Fruit fly (Drosophila melanogaster) whole organism, embryonic: ENCODE data around the gene Tti1.

Experiments used
- B-H2 ChIP-seq: fragments of 200-800 bp; sonication (Bioruptor generic); optimal IDR thresholded peaks from 2 replicates; lab custom pipeline; 2018; ENCODE audit warnings: missing biosample characterization, mild to moderate bottlenecking, missing genetic modification characterization
- CG11504 ChIP-seq: fragments of 200-800 bp; sonication (Bioruptor generic); optimal IDR thresholded peaks from 3 replicates; lab custom pipeline; 2019; ENCODE audit warnings: missing biosample characterization, mild to moderate bottlenecking, missing genetic modification characterization, moderate library complexity
- CG11695 ChIP-seq: fragments of 200-800 bp; sonication (Bioruptor generic); IDR thresholded peaks from 3 replicates; pipeline ENCODE4 v1.3.6; 2022; ENCODE audit warnings: missing biosample characterization, missing genetic modification characterization
- CG12071 ChIP-seq: fragments of 200-800 bp; sonication (Bioruptor generic); optimal IDR thresholded peaks from 3 replicates; lab custom pipeline; 2018; ENCODE audit warnings: missing biosample characterization, mild to moderate bottlenecking, missing genetic modification characterization
- CG13123 ChIP-seq: fragments of 200-800 bp; sonication (Bioruptor generic); optimal IDR thresholded peaks from 2 replicates; lab custom pipeline; 2016; ENCODE audit warnings: missing biosample characterization, missing genetic modification characterization
- CG13424 ChIP-seq: fragments of 200-800 bp; sonication (Bioruptor generic); optimal IDR thresholded peaks from 2 replicates; lab custom pipeline; 2019; ENCODE audit warnings: missing biosample characterization, mild to moderate bottlenecking, missing genetic modification characterization, moderate library complexity
- CG16813 ChIP-seq: fragments of 200-800 bp; sonication (Bioruptor generic); IDR thresholded peaks from 3 replicates; pipeline ENCODE4 v1.3.6; 2022; ENCODE audit warnings: missing biosample characterization, missing genetic modification characterization; ENCODE audit not compliant: partially characterized antibody
- CG17829 ChIP-seq: fragments of 200-800 bp; optimal IDR thresholded peaks from 2 replicates; lab custom pipeline; 2019; ENCODE audit warnings: missing biosample characterization, mild to moderate bottlenecking, missing genetic modification characterization, moderate library complexity
- CG2116 ChIP-seq: fragments of 200-800 bp; sonication (Bioruptor generic); optimal IDR thresholded peaks from 3 replicates; lab custom pipeline; 2018; ENCODE audit warnings: missing biosample characterization, mild to moderate bottlenecking, missing genetic modification characterization
- CG2120 ChIP-seq: fragments of 200-800 bp; sonication (Bioruptor generic); optimal IDR thresholded peaks from 3 replicates; lab custom pipeline; 2016; ENCODE audit warnings: missing biosample characterization, missing genetic modification characterization
- CG2199 ChIP-seq: fragments of 200-800 bp; sonication (Bioruptor generic); IDR thresholded peaks from 3 replicates; pipeline ENCODE4 v1.3.6; 2022; ENCODE audit warnings: missing biosample characterization, missing genetic modification characterization
- CG3065 ChIP-seq: fragments of 200-800 bp; sonication (Bioruptor generic); optimal IDR thresholded peaks from 2 replicates; lab custom pipeline; 2016; ENCODE audit warnings: missing biosample characterization, missing genetic modification characterization
- CG3847 ChIP-seq: fragments of 200-800 bp; sonication (Bioruptor generic); IDR thresholded peaks from 2 replicates; pipeline ENCODE4 v1.3.6; 2022; ENCODE audit warnings: missing biosample characterization, missing genetic modification characterization
- CG4404 ChIP-seq: fragments of 200-800 bp; sonication (Bioruptor generic); IDR thresholded peaks from 2 replicates; pipeline ENCODE4 v1.3.6; 2022; ENCODE audit warnings: missing biosample characterization, missing genetic modification characterization
- CG4424 ChIP-seq: fragments of 200-800 bp; sonication (Bioruptor generic); optimal IDR thresholded peaks from 3 replicates; lab custom pipeline; 2016; ENCODE audit warnings: missing biosample characterization, missing genetic modification characterization
- CG6254 ChIP-seq: fragments of 200-800 bp; sonication (Bioruptor generic); optimal IDR thresholded peaks from 3 replicates; lab custom pipeline; 2017; ENCODE audit warnings: mild to moderate bottlenecking, missing biosample characterization, missing genetic modification reagents, missing genetic modification characterization
- CHES-1-like ChIP-seq: fragments of 200-800 bp; sonication (Bioruptor generic); optimal IDR thresholded peaks from 2 replicates; lab custom pipeline; 2016; ENCODE audit warnings: missing biosample characterization, missing genetic modification characterization
- Chrac-16 ChIP-seq: fragments of 200-800 bp; sonication (Bioruptor generic); optimal IDR thresholded peaks from 3 replicates; lab custom pipeline; 2016; ENCODE audit warnings: missing biosample characterization, missing genetic modification characterization
- Fer3 ChIP-seq: fragments of 200-800 bp; sonication (Bioruptor generic); optimal IDR thresholded peaks from 2 replicates; lab custom pipeline; 2018; ENCODE audit warnings: missing biosample characterization, mild to moderate bottlenecking, missing genetic modification characterization, moderate library complexity
- GATAe ChIP-seq: fragments of 200-800 bp; sonication (Bioruptor generic); conservative IDR thresholded peaks from 2 replicates; pipeline ENCODE4 v1.3.6; 2022; ENCODE audit warnings: missing biosample characterization, missing genetic modification characterization
- Hr78 ChIP-seq, 2 experiments: fragments of 200-800 bp in 1 of 2; fragments of >200 bp in 1 of 2; sonication (Bioruptor generic) in 1 of 2; optimal IDR thresholded peaks; 2 replicates each; lab custom pipeline; 2017 to 2019; ENCODE audit warnings: missing biosample characterization in 2 of 2, missing genetic modification characterization in 2 of 2, mild to moderate bottlenecking in 1 of 2, moderate library complexity in 1 of 2
- Hsf ChIP-seq: fragments of 200-800 bp; sonication (Bioruptor generic); optimal IDR thresholded peaks from 3 replicates; lab custom pipeline; 2016; ENCODE audit warnings: missing biosample characterization, missing genetic modification characterization
- Lpt ChIP-seq: fragments of >200 bp; optimal IDR thresholded peaks from 2 replicates; lab custom pipeline; 2018; ENCODE audit warnings: missing biosample characterization, missing genetic modification characterization
- Med ChIP-seq: fragments of 200-800 bp; sonication (Bioruptor generic); peaks from one replicate; lab custom pipeline; 2016; ENCODE audit warnings: missing biosample characterization, missing genetic modification characterization, mild to moderate bottlenecking, inconsistent platforms, moderate library complexity
- Mrtf ChIP-seq: fragments of 200-800 bp; sonication (Bioruptor generic); IDR thresholded peaks from 3 replicates; pipeline ENCODE4 v1.3.6; 2022; ENCODE audit warnings: missing biosample characterization, missing genetic modification characterization
- Nf-YB ChIP-seq: fragments of 200-800 bp; sonication (Bioruptor generic); optimal IDR thresholded peaks from 3 replicates; lab custom pipeline; 2019; ENCODE audit warnings: missing biosample characterization, mild to moderate bottlenecking, missing genetic modification characterization, moderate library complexity
- NfI ChIP-seq: fragments of 200-800 bp; sonication (Bioruptor generic); optimal IDR thresholded peaks from 3 replicates; lab custom pipeline; 2018; ENCODE audit warnings: missing biosample characterization, mild to moderate bottlenecking, missing genetic modification characterization, moderate library complexity
- Optix ChIP-seq: fragments of 200-800 bp; sonication (Bioruptor generic); IDR thresholded peaks from 3 replicates; pipeline ENCODE4 v1.3.6; 2022; ENCODE audit warnings: missing biosample characterization, missing genetic modification characterization
- Pdp1 ChIP-seq, 2 experiments: fragments of 200-800 bp; sonication (Bioruptor generic); optimal IDR thresholded peaks; 3 replicates each; lab custom pipeline; 2016; ENCODE audit warnings: missing biosample characterization in 2 of 2, missing genetic modification characterization in 2 of 2, mild to moderate bottlenecking in 1 of 2, moderate library complexity in 1 of 2
- Trl ChIP-seq, 3 experiments: fragments of >200 bp in 2 of 3; fragments of 200-800 bp in 1 of 3; sonication (Bioruptor generic) in 1 of 3; optimal IDR thresholded peaks; 2 replicates in 1 of 3; 3 replicates in 2 of 3; lab custom pipeline; 2016 to 2017; ENCODE audit warnings: missing biosample characterization in 1 of 3, missing genetic modification characterization in 1 of 3
- Xrp1 ChIP-seq: fragments of 200-800 bp; sonication (Bioruptor generic); IDR thresholded peaks from 2 replicates; pipeline ENCODE4 v1.3.6; 2022; ENCODE audit warnings: missing biosample characterization, missing genetic modification characterization
- bbx ChIP-seq: fragments of 200-800 bp; sonication (Bioruptor generic); IDR thresholded peaks from 2 replicates; pipeline ENCODE4 v1.3.6; 2022; ENCODE audit warnings: missing biosample characterization, missing genetic modification characterization; ENCODE audit not compliant: partially characterized antibody
- btn ChIP-seq: fragments of 200-800 bp; sonication (Bioruptor generic); optimal IDR thresholded peaks from 2 replicates; lab custom pipeline; 2016; ENCODE audit warnings: missing biosample characterization, missing genetic modification characterization
- cad ChIP-seq: fragments of >200 bp; optimal IDR thresholded peaks from 2 replicates; lab custom pipeline; 2017; ENCODE audit warnings: missing biosample characterization, missing genetic modification characterization
- dpn ChIP-seq, 2 experiments: fragments of 200-800 bp; sonication (Bioruptor generic); optimal IDR thresholded peaks; 3 replicates each; lab custom pipeline; 2016; ENCODE audit warnings: missing biosample characterization in 2 of 2, missing genetic modification characterization in 2 of 2
- fd3F ChIP-seq: fragments of 200-800 bp; sonication (Bioruptor generic); optimal IDR thresholded peaks from 2 replicates; lab custom pipeline; 2018; ENCODE audit warnings: missing biosample characterization, mild to moderate bottlenecking, missing genetic modification characterization, moderate library complexity
- gsb ChIP-seq: fragments of 200-800 bp; sonication (Bioruptor generic); IDR thresholded peaks from 2 replicates; pipeline ENCODE4 v1.3.6; 2022; ENCODE audit warnings: missing biosample characterization, missing genetic modification characterization
- jigr1 ChIP-seq: fragments of 200-800 bp; sonication (Bioruptor generic); IDR thresholded peaks from 3 replicates; pipeline ENCODE4 v1.3.6; 2022; ENCODE audit warnings: missing biosample characterization, missing genetic modification characterization
- lilli ChIP-seq: fragments of 200-800 bp; sonication (Bioruptor generic); optimal IDR thresholded peaks from 3 replicates; lab custom pipeline; 2016; ENCODE audit warnings: missing biosample characterization, missing genetic modification characterization
- luna ChIP-seq: fragments of 200-800 bp; sonication (Bioruptor generic); optimal IDR thresholded peaks from 2 replicates; lab custom pipeline; 2016; ENCODE audit warnings: missing biosample characterization, missing genetic modification characterization
- mld ChIP-seq: fragments of 200-800 bp; sonication (Bioruptor generic); IDR thresholded peaks from 3 replicates; pipeline ENCODE4 v1.3.6; 2022; ENCODE audit warnings: missing biosample characterization, missing genetic modification characterization; ENCODE audit not compliant: partially characterized antibody
- nerfin-2 ChIP-seq: fragments of 200-800 bp; sonication (Bioruptor generic); IDR thresholded peaks from 2 replicates; pipeline ENCODE4 v1.3.6; 2022; ENCODE audit warnings: missing biosample characterization, missing genetic modification characterization; ENCODE audit not compliant: partially characterized antibody
- peb ChIP-seq: fragments of 200-800 bp; sonication (Bioruptor generic); IDR thresholded peaks from 2 replicates; pipeline ENCODE4 v1.3.6; 2022; ENCODE audit warnings: missing biosample characterization, missing genetic modification characterization
- pho ChIP-seq: fragments of 200-800 bp; sonication (Bioruptor generic); optimal IDR thresholded peaks from 2 replicates; lab custom pipeline; 2016; ENCODE audit warnings: missing biosample characterization, missing genetic modification characterization
- ro ChIP-seq: fragments of 200-800 bp; sonication (Bioruptor generic); IDR thresholded peaks from 2 replicates; pipeline ENCODE4 v1.3.6; 2022; ENCODE audit warnings: missing biosample characterization, missing genetic modification characterization
- salm ChIP-seq: fragments of 200-800 bp; sonication (Bioruptor generic); optimal IDR thresholded peaks from 2 replicates; lab custom pipeline; 2018; ENCODE audit warnings: missing biosample characterization, mild to moderate bottlenecking, missing genetic modification characterization
- sd ChIP-seq: fragments of 200-800 bp; sonication (Bioruptor generic); optimal IDR thresholded peaks from 3 replicates; lab custom pipeline; 2018; ENCODE audit warnings: missing biosample characterization, mild to moderate bottlenecking, missing genetic modification characterization, moderate library complexity
- sens ChIP-seq: fragments of 200-800 bp; sonication (Bioruptor generic); peaks from one replicate; lab custom pipeline; 2016; ENCODE audit warnings: missing biosample characterization, missing genetic modification characterization
- tll ChIP-seq, 2 experiments: fragments of 200-800 bp in 1 of 2; fragments of >200 bp in 1 of 2; sonication (Bioruptor generic) in 1 of 2; optimal IDR thresholded peaks; 2 replicates each; lab custom pipeline; 2017 to 2019; ENCODE audit warnings: missing biosample characterization in 2 of 2, missing genetic modification characterization in 2 of 2, mild to moderate bottlenecking in 1 of 2, moderate library complexity in 1 of 2
- tx ChIP-seq: fragments of 200-800 bp; sonication (Bioruptor generic); optimal IDR thresholded peaks from 2 replicates; lab custom pipeline; 2016; ENCODE audit warnings: missing biosample characterization, missing genetic modification characterization

Gene Tti1

dm6 chr3R:9701897-9702296 lies 52.6 kb downstream of the Tti1 start (continued):
- TF ChIP-seq Hr78 (GFP tag; optimal IDR thresholded peaks at IDR 0.05; lab: Kevin White, UChicago) (peak in 1 of 2 experiments; percentile 72), sd (tag; lab: Kevin White, UChicago) (peak; percentile 67), Nf-YB (GFP tag; lab: Kevin White, UChicago) (no peak), gsb (no peak), NfI (GFP tag; lab: Kevin White, UChicago) (peak; percentile 34), lilli (peak; percentile 2), bbx (GFP tag; lab: Robert Waterston, UW) (no peak), CG11695 (GFP tag; lab: Robert Waterston, UW) (no peak), tll (GFP tag; optimal IDR thresholded peaks at IDR 0.05; lab: Kevin White, UChicago) (no peak), dpn (GFP tag; optimal IDR thresholded peaks at IDR 0.05; lab: Kevin White, UChicago) (peak in 1 of 2 experiments; percentile 9), peb (no peak), CG2116 (GFP tag; lab: Kevin White, UChicago) (no peak), Lpt (GFP tag; lab: Kevin White, UChicago) (no peak), luna (GFP tag; lab: Kevin White, UChicago) (no peak), sens (GFP tag; lab: Kevin White, UChicago) (no peak), nerfin-2 (no peak), cad (GFP tag; lab: Kevin White, UChicago) (no peak), Fer3 (tag; lab: Kevin White, UChicago) (peak; percentile 20), Med (GFP tag; lab: Kevin White, UChicago) (no peak), CG13123 (no peak), CG6254 (GFP tag; lab: Kevin White, UChicago) (no peak), mld (GFP tag; lab: Robert Waterston, UW) (no peak), fd3F (GFP tag; lab: Kevin White, UChicago) (peak; percentile 43), CG3847 (GFP tag; lab: Robert Waterston, UW) (no peak), ro (GFP tag; lab: Robert Waterston, UW) (no peak)
- TF ChIP-seq, all 482 proteins: peak for 30

DNA sequence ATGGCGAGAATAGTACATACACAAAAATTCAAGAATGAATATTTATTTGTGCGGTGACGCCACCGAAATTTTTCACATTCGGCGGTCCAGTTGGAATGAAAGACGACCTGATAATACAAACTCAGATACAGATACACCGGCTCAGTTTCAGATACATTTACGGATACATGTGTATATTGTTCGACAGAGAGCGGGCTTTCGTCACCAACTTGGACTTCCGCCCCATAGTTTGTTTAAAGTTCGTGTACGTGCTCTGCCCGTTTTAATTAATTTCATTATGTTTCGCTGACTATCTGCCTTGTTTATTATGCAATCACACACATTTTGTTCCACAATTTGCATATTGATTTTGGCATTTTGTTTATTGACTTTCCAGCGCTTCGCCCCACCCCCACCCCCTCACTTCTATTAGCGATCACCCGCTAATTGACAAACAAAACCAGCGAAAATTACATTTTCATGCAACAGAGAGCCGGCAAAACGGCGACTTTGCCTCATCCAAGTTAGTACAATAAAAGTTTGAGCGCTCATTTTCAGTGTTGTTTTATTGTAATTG lies 53.3 kb downstream of the Tti1 start:
- TF ChIP-seq B-H2 = peak; percentile 32
- TF ChIP-seq GATAe = no peak
- peak; percentile 38 for TF ChIP-seq CG2120 (GFP tag; lab: Kevin White, UChicago)
- no peak for TF ChIP-seq Chrac-16 (GFP tag; lab: Kevin White, UChicago)
- TF ChIP-seq CG4424 (GFP tag; lab: Kevin White, UChicago) = no peak
- TF ChIP-seq pho (GFP tag; lab: Kevin White, UChicago) = peak; percentile 44
- TF ChIP-seq sd (tag; lab: Kevin White, UChicago) = peak; percentile 79
- TF ChIP-seq Trl (optimal IDR thresholded peaks at IDR 0.05; lab: Kevin White, UChicago) = no peak
- TF ChIP-seq Trl (GFP tag; optimal IDR thresholded peaks at IDR 0.05; lab: Kevin White, UChicago) = peak; percentile 1
- TF ChIP-seq CHES-1-like = peak; percentile 42
- no peak for TF ChIP-seq Xrp1 (GFP tag; lab: Robert Waterston, UW)
- no peak for TF ChIP-seq salm (tag; lab: Kevin White, UChicago)
- no peak for TF ChIP-seq CG3065 (GFP tag; lab: Kevin White, UChicago)
- TF ChIP-seq CG13424 (tag; lab: Kevin White, UChicago) = peak; percentile 21
- TF ChIP-seq Mrtf (GFP tag; lab: Robert Waterston, UW) = no peak
- TF ChIP-seq CG17829 (tag; lab: Kevin White, UChicago) = no peak
- TF ChIP-seq btn (GFP tag; lab: Kevin White, UChicago) = no peak
- no peak for TF ChIP-seq jigr1 (GFP tag; lab: Robert Waterston, UW)
- no peak for TF ChIP-seq CG2199
- peak; percentile 63 for TF ChIP-seq CG12071 (GFP tag; lab: Kevin White, UChicago)
- no peak for TF ChIP-seq Optix
- no peak for TF ChIP-seq CG4404 (GFP tag; lab: Robert Waterston, UW)
- no peak for TF ChIP-seq CG16813 (GFP tag; lab: Robert Waterston, UW)
- TF ChIP-seq CG11504 = no peak
- peak; percentile 8 to 91 for TF ChIP-seq Pdp1 (GFP tag; optimal IDR thresholded peaks at IDR 0.05; lab: Kevin White, UChicago)
- peak; percentile 9 for TF ChIP-seq tx (GFP tag; lab: Kevin White, UChicago)
- no peak for TF ChIP-seq Hsf (GFP tag; lab: Kevin White, UChicago)
